Worm (Caenorhabditis elegans) whole organism, early embryonic: Measurements from ENCODE around the gene paqr-2.
A peak's percentile ranks its signal among the peaks of the same experiment; 100 is the strongest.

Experiments used
- B0310.2 ChIP-seq: sonication (generic microtip); optimal IDR thresholded peaks from 2 replicates; lab custom pipeline; 2016; ENCODE audit warnings: mild to moderate bottlenecking, missing genetic modification characterization, missing compliant biosample characterization
- F13C5.2 ChIP-seq: sonication (generic microtip); optimal IDR thresholded peaks from 2 replicates; lab custom pipeline; 2017; ENCODE audit warnings: mild to moderate bottlenecking, missing genetic modification characterization, inconsistent platforms, missing compliant biosample characterization
- aly-1 ChIP-seq: sonication (generic microtip); optimal IDR thresholded peaks from 2 replicates; lab custom pipeline; 2016; ENCODE audit warnings: missing genetic modification characterization, missing compliant biosample characterization
- ama-1 ChIP-seq: fragments of 150-350 bp; optimal IDR thresholded peaks from 2 replicates; lab custom pipeline; 2014
- ceh-13 ChIP-seq: fragments of 200-800 bp; sonication (Bioruptor generic); optimal IDR thresholded peaks from 2 replicates; lab custom pipeline; 2018; ENCODE audit warnings: mild to moderate bottlenecking, missing genetic modification characterization, missing compliant biosample characterization
- ceh-36 ChIP-seq: sonication (generic microtip); optimal IDR thresholded peaks from 2 replicates; lab custom pipeline; 2016; ENCODE audit warnings: missing genetic modification characterization, inconsistent platforms, missing compliant biosample characterization
- ets-7 ChIP-seq: sonication (generic microtip); optimal IDR thresholded peaks from 2 replicates; lab custom pipeline; 2016; ENCODE audit warnings: missing genotype, missing genetic modification characterization, missing compliant biosample characterization
- flt-1 ChIP-seq: fragments of 200-800 bp; sonication (Bioruptor generic); IDR thresholded peaks from 2 replicates; pipeline ENCODE4 v1.3.6; 2022; ENCODE audit warnings: missing genetic modification characterization, missing compliant biosample characterization
- hmbx-1 ChIP-seq: sonication (generic microtip); optimal IDR thresholded peaks from 2 replicates; lab custom pipeline; 2016; ENCODE audit warnings: mild to moderate bottlenecking, missing genetic modification characterization, missing compliant biosample characterization
- hmg-4 ChIP-seq: fragments of 200-800 bp; sonication (Bioruptor generic); optimal IDR thresholded peaks from 2 replicates; lab custom pipeline; 2018; ENCODE audit warnings: mild to moderate bottlenecking, missing genetic modification characterization, missing compliant biosample characterization
- hnd-1 ChIP-seq: sonication (generic microtip); optimal IDR thresholded peaks from 2 replicates; lab custom pipeline; 2016; ENCODE audit warnings: missing genetic modification characterization, missing compliant biosample characterization
- pes-1 ChIP-seq: fragments of 200-800 bp; sonication (Bioruptor generic); IDR thresholded peaks from 2 replicates; pipeline ENCODE4 v1.3.6; 2022; ENCODE audit warnings: missing genetic modification reagents, missing genetic modification characterization, missing compliant biosample characterization
- scrt-1 ChIP-seq: fragments of 200-800 bp; sonication (Bioruptor generic); IDR thresholded peaks from 2 replicates; pipeline ENCODE4 v1.3.6; 2022; ENCODE audit warnings: missing genetic modification characterization, missing compliant biosample characterization
- sea-1 ChIP-seq: fragments of 200-800 bp; sonication (Bioruptor generic); conservative IDR thresholded peaks from 2 replicates; pipeline ENCODE4 v1.3.6; 2022; ENCODE audit warnings: missing genetic modification characterization, missing compliant biosample characterization
- tbx-11 ChIP-seq: fragments of 200-800 bp; sonication (Bioruptor generic); IDR thresholded peaks from 2 replicates; pipeline ENCODE4 v1.3.6; 2022; ENCODE audit warnings: missing genetic modification characterization, missing compliant biosample characterization
- tbx-37 ChIP-seq: fragments of 200-800 bp; sonication (Bioruptor generic); conservative IDR thresholded peaks from 2 replicates; pipeline ENCODE4 v1.3.6; 2022; ENCODE audit warnings: missing genetic modification reagents, missing genetic modification characterization, missing compliant biosample characterization
- tra-4 ChIP-seq: sonication (generic microtip); optimal IDR thresholded peaks from 2 replicates; lab custom pipeline; 2017; ENCODE audit warnings: missing genetic modification characterization, missing compliant biosample characterization

paqr-2 gene

DNA sequence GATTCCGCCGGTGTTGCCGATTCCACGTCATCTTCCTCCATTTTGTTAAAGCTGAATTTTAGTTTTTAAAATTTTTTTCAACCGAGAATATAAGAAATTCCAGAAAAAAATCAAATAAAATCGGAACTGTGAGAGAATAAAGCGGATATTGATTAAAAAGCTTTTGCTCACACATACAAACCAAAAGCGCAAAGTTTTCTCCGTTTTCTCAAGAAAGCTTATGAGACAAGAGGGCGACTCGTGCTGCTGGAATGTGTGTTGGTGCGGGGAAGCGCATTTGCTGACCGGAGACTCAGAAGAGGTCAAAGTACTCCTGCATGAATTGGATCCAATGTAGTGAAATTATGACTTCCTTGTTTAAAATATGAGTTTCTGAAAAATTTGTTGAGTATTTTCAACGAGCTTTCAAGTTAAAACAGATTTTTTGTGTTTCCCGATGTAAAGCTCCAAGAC is at the start of gene paqr-2:
TSS of gene paqr-2 (minus strand) at position 51 of the 453 bp plus-strand sequence.
- TF ChIP-seq F13C5.2 (tag; lab: Kevin White, UChicago) (no peak), hmg-4 (GFP tag; lab: Kevin White, UChicago) (peak; percentile 18)

ce11 chrIII:5427096-5427495 is 47.4 kb upstream of the paqr-2 start:
- no peak for TF ChIP-seq tra-4 (tag; lab: Kevin White, UChicago)
- no peak for TF ChIP-seq hnd-1 (tag; lab: Kevin White, UChicago)
- no peak for TF ChIP-seq ceh-36 (tag; lab: Kevin White, UChicago)
- TF ChIP-seq F13C5.2 (tag; lab: Kevin White, UChicago) = no peak
- no peak for TF ChIP-seq flt-1 (GFP tag; lab: Robert Waterston, UW)
- no peak for TF ChIP-seq tbx-11 (GFP tag; lab: Robert Waterston, UW)

DNA sequence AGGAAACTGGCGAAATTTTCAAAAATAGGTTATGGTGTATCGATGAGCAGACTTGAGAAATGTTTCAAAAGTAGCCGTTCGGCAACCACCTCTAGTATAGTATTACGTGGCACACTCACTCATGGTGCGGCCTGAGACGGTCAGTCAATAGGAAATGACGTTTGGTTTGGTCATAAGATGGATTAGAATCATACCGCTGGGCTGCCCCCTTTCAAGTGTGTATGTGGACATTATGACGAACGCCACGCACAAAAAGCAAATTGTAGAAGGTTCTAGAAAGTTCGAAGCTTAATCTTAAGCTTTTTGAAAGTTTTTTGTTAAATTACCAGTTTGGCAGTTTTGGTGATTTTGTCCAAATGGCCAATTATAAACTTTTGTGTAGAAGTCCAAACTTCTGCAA is 44.6 kb upstream of the paqr-2 start:
- no peak for TF ChIP-seq flt-1 (GFP tag; lab: Robert Waterston, UW)
- no peak for TF ChIP-seq tbx-11 (GFP tag; lab: Robert Waterston, UW)
- TF ChIP-seq ceh-13 (GFP tag; lab: Kevin White, UChicago) = no peak
- TF ChIP-seq tbx-37 = no peak
- no peak for TF ChIP-seq hmbx-1 (tag; lab: Kevin White, UChicago)
- no peak for TF ChIP-seq hnd-1 (tag; lab: Kevin White, UChicago)
- no peak for TF ChIP-seq F13C5.2 (tag; lab: Kevin White, UChicago)

DNA sequence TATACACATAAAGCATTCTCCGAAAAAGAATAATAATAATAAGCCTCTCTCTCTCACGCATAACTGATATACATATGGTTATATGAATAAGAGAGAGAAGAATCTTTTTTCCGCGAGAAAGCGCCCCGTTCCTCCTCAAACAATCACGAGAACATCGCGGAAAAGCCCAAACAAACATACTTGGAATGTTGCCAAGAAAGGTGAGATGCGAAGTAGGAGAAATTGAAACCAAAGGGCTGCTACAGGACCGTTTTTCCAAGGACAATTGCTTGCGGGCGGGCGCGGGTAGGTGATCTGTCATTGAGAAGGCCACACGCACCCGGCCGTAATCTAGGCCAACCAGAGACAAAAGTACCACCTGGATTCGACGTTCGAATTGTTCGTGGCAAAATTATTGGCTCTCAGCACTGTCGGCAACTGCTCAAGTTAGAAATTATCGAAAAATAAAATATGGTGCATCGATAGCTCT is 44.0 kb upstream of the paqr-2 start, which contains the start of gene dnj-24:
TSS of gene dnj-24 (minus strand) at position 419 of the 469 bp plus-strand sequence.
- peak; percentile 5 for TF ChIP-seq hmg-4 (GFP tag; lab: Kevin White, UChicago)
- no peak for TF ChIP-seq hmbx-1 (tag; lab: Kevin White, UChicago)
- TF ChIP-seq tbx-37 = no peak
- no peak for TF ChIP-seq ets-7 (tag; lab: Kevin White, UChicago)

ce11 chrIII:5422561-5423103 is 42.9 kb upstream of the paqr-2 start:
- TF ChIP-seq hmbx-1 (tag; lab: Kevin White, UChicago) (no peak), ets-7 (tag; lab: Kevin White, UChicago) (no peak), F13C5.2 (tag; lab: Kevin White, UChicago) (no peak), aly-1 (no peak), ceh-36 (tag; lab: Kevin White, UChicago) (no peak), ceh-13 (GFP tag; lab: Kevin White, UChicago) (no peak), flt-1 (GFP tag; lab: Robert Waterston, UW) (no peak), ama-1 (lab: Kevin White, UChicago) (no peak), hnd-1 (tag; lab: Kevin White, UChicago) (no peak), scrt-1 (GFP tag; lab: Robert Waterston, UW) (no peak), tra-4 (tag; lab: Kevin White, UChicago) (no peak), hmg-4 (GFP tag; lab: Kevin White, UChicago) (no peak), tbx-37 (no peak), B0310.2 (tag; lab: Kevin White, UChicago) (no peak), sea-1 (GFP tag; lab: Robert Waterston, UW) (no peak), tbx-11 (GFP tag; lab: Robert Waterston, UW) (no peak), pes-1 (no peak)

DNA sequence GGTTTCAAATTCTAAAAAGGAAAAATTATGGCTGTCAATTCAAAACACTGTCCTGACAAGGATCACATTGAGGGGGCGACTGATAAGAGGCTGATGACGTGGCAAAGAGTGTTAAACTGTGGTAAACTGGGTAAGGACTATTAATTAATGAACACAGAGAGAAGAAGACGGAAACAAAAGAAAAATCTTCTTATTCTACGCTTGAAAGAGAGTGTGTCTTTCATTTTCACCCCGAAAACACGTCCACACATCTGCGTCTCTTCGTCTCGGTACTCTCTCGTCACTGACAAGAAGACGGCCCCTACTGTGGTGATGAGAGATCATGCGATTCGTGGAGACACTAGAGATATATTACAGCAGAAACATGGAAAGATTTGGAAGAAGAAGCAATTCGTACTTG is 41.7 kb upstream of the paqr-2 start:
- TF ChIP-seq ceh-36 (tag; lab: Kevin White, UChicago) = no peak

DNA sequence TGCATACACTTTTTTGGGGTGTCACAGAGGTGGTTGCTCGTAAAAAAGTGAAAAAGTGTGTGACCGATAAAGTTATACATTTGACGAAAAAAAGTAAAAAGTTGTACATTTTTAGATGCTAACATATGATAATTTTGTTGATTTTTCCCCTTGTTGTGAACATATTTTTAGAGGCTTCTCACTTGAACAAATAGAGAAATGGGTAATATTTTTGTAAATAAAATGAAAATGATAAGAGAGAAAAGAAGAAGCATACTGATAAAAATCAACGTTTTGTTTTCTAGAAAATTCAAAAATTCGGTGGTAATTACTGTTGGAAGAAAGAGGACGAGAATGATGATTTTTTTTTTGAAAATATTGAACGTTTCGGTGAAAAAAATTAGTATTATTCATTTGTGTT is 40.5 kb upstream of the paqr-2 start:
- TF ChIP-seq ama-1 (lab: Kevin White, UChicago) = no peak
- no peak for TF ChIP-seq pes-1
- TF ChIP-seq ceh-13 (GFP tag; lab: Kevin White, UChicago) = no peak
- no peak for TF ChIP-seq hnd-1 (tag; lab: Kevin White, UChicago)

ce11 chrIII:5419527-5419926 is 39.8 kb upstream of the paqr-2 start:
- TF ChIP-seq B0310.2 (tag; lab: Kevin White, UChicago) = no peak
- no peak for TF ChIP-seq ama-1 (lab: Kevin White, UChicago)
- TF ChIP-seq hnd-1 (tag; lab: Kevin White, UChicago) = no peak
- no peak for TF ChIP-seq tbx-11 (GFP tag; lab: Robert Waterston, UW)
- no peak for TF ChIP-seq F13C5.2 (tag; lab: Kevin White, UChicago)
- TF ChIP-seq tbx-37 = no peak
- TF ChIP-seq aly-1 = no peak
- TF ChIP-seq tra-4 (tag; lab: Kevin White, UChicago) = no peak
- TF ChIP-seq sea-1 (GFP tag; lab: Robert Waterston, UW) = no peak
- no peak for TF ChIP-seq ceh-36 (tag; lab: Kevin White, UChicago)

DNA sequence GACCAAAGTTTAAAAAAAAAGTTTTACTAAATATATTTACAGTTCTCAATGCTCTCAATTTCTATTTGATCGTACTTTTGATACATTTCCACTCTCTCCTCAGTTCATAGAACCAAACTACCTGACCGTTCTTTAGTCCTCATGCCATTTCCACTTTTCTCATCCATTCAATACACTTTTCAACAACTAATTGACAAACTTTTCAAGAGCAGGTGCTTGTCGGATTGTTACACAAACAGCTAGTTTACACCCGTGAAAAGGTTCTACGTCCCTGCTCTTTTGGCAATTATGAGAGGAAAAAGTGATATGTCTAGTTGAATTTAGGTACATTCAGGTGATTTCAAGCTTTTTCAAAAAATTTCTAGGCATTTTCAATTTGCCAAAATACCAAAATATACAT is 38.2 kb upstream of the paqr-2 start:
- TF ChIP-seq aly-1 (no peak), flt-1 (GFP tag; lab: Robert Waterston, UW) (no peak), pes-1 (no peak), F13C5.2 (tag; lab: Kevin White, UChicago) (no peak), ets-7 (tag; lab: Kevin White, UChicago) (no peak), hnd-1 (tag; lab: Kevin White, UChicago) (no peak), B0310.2 (tag; lab: Kevin White, UChicago) (no peak), tra-4 (tag; lab: Kevin White, UChicago) (no peak), hmbx-1 (tag; lab: Kevin White, UChicago) (no peak), ceh-13 (GFP tag; lab: Kevin White, UChicago) (no peak), ama-1 (lab: Kevin White, UChicago) (no peak), sea-1 (GFP tag; lab: Robert Waterston, UW) (no peak), tbx-11 (GFP tag; lab: Robert Waterston, UW) (no peak), scrt-1 (GFP tag; lab: Robert Waterston, UW) (no peak), hmg-4 (GFP tag; lab: Kevin White, UChicago) (no peak), ceh-36 (tag; lab: Kevin White, UChicago) (no peak), tbx-37 (no peak)
